Fruit fly (Drosophila melanogaster): ENCODE results near the gene CG5665.

- TF ChIP-seq insv (optimal IDR thresholded peaks at IDR 0.05): no peak
- no peak for TF ChIP-seq h (optimal IDR thresholded peaks at IDR 0.05)
- no peak for TF ChIP-seq Myc (optimal IDR thresholded peaks at IDR 0.05)
- no peak for TF ChIP-seq ttk (optimal IDR thresholded peaks at IDR 0.05)
- TF ChIP-seq Sin3A (optimal IDR thresholded peaks at IDR 0.05): no peak
Measured at dm6 chr3L:20354872-20355271, 3.4 kb upstream of the CG5665 start.

All from Kc167 (cell line).